Worm (Caenorhabditis elegans) whole organism, midembryonic: Measurements from ENCODE around the gene gst-8.

Experiments used
- T22C8.4 ChIP-seq: fragments of 200-800 bp; sonication (Bioruptor generic); IDR thresholded peaks from 2 replicates; pipeline ENCODE4 v1.3.6; 2022; ENCODE audit warnings: missing genetic modification characterization, missing compliant biosample characterization
- cog-1 ChIP-seq: sonication (generic microtip); optimal IDR thresholded peaks from 2 replicates; lab custom pipeline; 2016; ENCODE audit warnings: missing genetic modification characterization, missing compliant biosample characterization
- flt-1 ChIP-seq: fragments of 200-800 bp; sonication (Bioruptor generic); IDR thresholded peaks from 2 replicates; pipeline ENCODE4 v1.3.6; 2022; ENCODE audit warnings: missing genetic modification characterization, missing compliant biosample characterization
- klf-2 ChIP-seq: fragments of 200-800 bp; sonication (Bioruptor generic); conservative IDR thresholded peaks from 2 replicates; pipeline ENCODE4 v1.3.6; 2022; ENCODE audit warnings: missing genetic modification reagents, missing genetic modification characterization, missing compliant biosample characterization
- med-1 ChIP-seq: sonication (generic microtip); optimal IDR thresholded peaks from 2 replicates; lab custom pipeline; 2017; ENCODE audit warnings: missing genetic modification characterization, mild to moderate bottlenecking, missing compliant biosample characterization, antibody characterized with exemption, missing genetic modification reagents; ENCODE audit not compliant: insufficient read depth
- ref-1 ChIP-seq: fragments of 200-800 bp; sonication (Bioruptor generic); conservative IDR thresholded peaks from 2 replicates; pipeline ENCODE4 v1.3.6; 2022; ENCODE audit warnings: missing genetic modification reagents, missing genetic modification characterization, missing compliant biosample characterization
- tab-1 ChIP-seq: fragments of 200-800 bp; sonication (Bioruptor generic); IDR thresholded peaks from 2 replicates; pipeline ENCODE4 v1.3.6; 2022; ENCODE audit warnings: missing genetic modification characterization, missing compliant biosample characterization
- ztf-23 ChIP-seq: fragments of 200-800 bp; sonication (Bioruptor generic); IDR thresholded peaks from 2 replicates; pipeline ENCODE4 v1.3.6; 2022; ENCODE audit warnings: missing genetic modification reagents, missing genetic modification characterization, missing compliant biosample characterization
- ztf-29 ChIP-seq: fragments of 200-800 bp; sonication (Bioruptor generic); IDR thresholded peaks from 2 replicates; pipeline ENCODE4 v1.3.6; 2022; ENCODE audit warnings: missing genetic modification reagents, missing genetic modification characterization, missing compliant biosample characterization

The gst-8 gene

DNA sequence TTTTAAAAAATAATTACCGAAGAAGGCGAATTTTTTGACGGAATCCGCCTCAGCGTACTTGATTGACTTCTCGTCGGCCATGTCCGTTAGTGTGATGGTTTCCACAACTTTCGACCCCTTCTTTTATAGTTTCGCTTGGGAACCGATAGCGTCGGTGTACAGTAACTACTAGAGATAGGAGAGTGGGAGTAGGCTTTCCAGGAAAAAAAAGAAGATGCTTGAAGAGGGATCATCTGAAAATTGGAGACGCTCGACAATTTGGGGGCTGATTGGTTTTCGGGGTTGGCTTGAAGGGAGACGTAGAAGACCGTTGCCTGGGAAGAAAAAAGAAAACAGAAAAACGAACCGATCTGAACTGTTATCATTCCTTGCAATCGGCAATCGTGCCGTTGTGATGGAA is 12.8 kb upstream of the gst-8 start, which contains the start of gene col-20:
TSS of gene col-20 (minus strand) at position 101 of the 400 bp plus-strand sequence.
- TF ChIP-seq T22C8.4, result no peak

DNA sequence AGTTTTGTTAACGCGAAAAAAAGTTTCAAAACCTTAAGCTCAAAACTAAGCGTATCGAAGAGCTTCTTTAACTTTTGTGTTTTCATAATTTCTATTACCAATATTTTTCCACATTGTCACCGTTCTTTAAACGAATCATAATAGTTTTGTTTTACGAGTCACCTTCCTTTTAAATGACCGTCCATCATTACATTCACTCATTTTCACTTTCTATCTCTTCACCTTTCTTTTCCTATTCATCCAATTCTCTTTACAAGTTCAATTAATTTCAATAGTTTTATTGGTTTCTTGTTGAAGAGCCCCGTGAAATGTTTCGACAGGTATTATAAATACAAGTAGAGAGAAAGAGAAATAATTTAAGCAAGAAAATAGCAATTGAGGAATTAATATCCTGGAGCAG is 11.7 kb upstream of the gst-8 start:
- TF ChIP-seq klf-2 (GFP tag; lab: Robert Waterston, UW) (no peak), ztf-23 (GFP tag; lab: Robert Waterston, UW) (no peak), flt-1 (GFP tag; lab: Robert Waterston, UW) (no peak), ref-1 (GFP tag; lab: Robert Waterston, UW) (no peak), med-1 (no peak), tab-1 (no peak), cog-1 (tag; lab: Kevin White, UChicago) (no peak), ztf-29 (GFP tag; lab: Robert Waterston, UW) (no peak), T22C8.4 (no peak)

DNA sequence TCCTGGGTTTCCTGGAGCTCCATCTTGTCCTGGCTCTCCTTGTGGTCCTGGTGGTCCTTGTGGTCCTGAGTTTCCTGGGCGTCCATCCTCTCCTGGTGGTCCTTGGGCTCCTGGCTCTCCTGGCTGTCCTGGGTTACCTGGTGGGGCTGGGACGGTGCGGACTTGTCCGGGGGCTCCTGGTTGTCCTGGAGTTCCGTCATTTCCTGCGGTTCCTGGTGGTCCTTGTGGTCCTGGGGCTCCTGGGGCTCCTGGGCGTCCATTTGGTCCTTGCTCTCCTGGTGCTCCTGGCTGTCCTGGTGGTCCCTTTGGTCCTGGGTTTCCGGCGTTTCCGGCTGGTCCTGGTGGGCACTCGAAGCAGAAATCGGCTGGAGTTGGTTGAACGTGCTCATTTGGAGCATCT is 11.2 kb upstream of the gst-8 start:
- 0 out of 2 replicates have a peak, but pooled peaks have one; percentile 9 for TF ChIP-seq ref-1 (GFP tag; lab: Robert Waterston, UW)
- TF ChIP-seq tab-1, result 0 out of 2 replicates have a peak, but pooled peaks have one; percentile 60

DNA sequence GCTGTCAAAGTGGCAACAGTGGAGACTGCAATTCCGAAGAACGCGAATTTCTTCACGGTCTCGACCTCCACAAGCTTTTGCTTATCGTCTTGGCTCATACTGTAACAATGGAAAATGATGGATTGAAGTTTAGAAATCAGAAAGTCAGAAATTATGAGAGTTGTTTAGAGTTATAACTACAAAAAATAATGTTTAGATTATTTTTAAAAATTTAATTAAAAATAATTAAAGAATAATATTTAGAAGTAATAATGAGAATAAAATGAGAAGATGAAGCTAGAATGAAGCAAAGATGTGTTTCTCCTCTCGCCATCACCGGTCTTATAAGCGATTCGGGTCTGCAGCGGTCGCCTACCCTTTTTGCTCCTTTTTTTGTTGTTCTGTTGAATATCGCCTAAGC is 10.5 kb upstream of the gst-8 start, which contains the start of gene col-73:
TSS of gene col-73 (minus strand) at position 101 of the 400 bp plus-strand sequence.
- TF ChIP-seq ztf-23 (GFP tag; lab: Robert Waterston, UW) (no peak), klf-2 (GFP tag; lab: Robert Waterston, UW) (no peak), ref-1 (GFP tag; lab: Robert Waterston, UW) (no peak), tab-1 (no peak), ztf-29 (GFP tag; lab: Robert Waterston, UW) (no peak), med-1 (no peak), cog-1 (tag; lab: Kevin White, UChicago) (no peak), flt-1 (GFP tag; lab: Robert Waterston, UW) (no peak), T22C8.4 (no peak)

DNA sequence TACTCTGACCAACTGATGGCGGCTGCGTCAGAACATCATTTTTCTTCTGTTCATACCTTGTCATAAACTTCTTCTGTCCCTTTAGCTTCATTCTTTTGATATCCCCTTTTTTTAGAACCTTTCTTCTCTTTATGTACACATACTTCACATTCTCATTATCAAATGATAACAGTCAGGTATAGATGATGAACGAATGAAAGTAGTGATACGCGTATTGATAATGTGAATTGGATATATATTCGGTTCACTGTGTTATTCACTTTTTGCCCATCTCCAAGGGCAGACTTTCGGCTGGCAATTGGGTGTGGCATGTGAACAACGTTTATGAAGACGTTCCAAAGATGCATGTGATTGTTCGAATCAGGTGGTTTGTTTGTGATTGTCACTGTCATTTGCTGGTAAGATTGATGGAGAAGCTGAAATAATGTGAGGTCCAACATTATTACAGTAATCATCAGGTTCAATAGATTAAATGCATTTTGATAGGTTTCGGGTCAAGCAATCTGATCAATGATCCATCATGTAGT is 9.1 kb upstream of the gst-8 start, which contains the start of gene F11G11.15:
TSS of gene F11G11.15 (plus strand) at position 511 of the 527 bp plus-strand sequence.
- no peak for TF ChIP-seq med-1
- TF ChIP-seq klf-2 (GFP tag; lab: Robert Waterston, UW), result no peak
- TF ChIP-seq ztf-23 (GFP tag; lab: Robert Waterston, UW), result no peak
- TF ChIP-seq ztf-29 (GFP tag; lab: Robert Waterston, UW), result no peak
- TF ChIP-seq cog-1 (tag; lab: Kevin White, UChicago), result no peak
- no peak for TF ChIP-seq flt-1 (GFP tag; lab: Robert Waterston, UW)
- no peak for TF ChIP-seq tab-1
- TF ChIP-seq T22C8.4, result no peak
- TF ChIP-seq ref-1 (GFP tag; lab: Robert Waterston, UW), result no peak

DNA sequence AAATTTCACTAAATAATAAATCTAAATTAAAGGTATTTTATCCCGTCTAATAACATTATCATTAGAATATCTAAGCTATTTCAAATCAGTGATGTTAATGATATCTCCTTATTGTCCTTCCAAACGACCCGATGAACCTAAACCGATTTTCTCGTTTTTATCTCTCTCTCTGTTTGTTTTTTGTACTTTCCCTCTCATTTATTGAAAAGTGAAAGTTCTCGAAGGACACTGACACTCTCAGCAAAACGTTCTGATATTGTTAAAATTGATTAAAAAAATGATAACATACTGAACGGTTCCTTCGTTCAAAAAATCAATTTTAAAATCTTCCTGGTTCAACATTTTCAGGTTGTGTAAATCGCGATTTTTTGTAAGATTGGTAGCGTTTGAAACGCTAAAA is 7.4 kb upstream of the gst-8 start, which contains the start of gene F11G11.13:
TSS of gene F11G11.13 (minus strand) at position 89 of the 400 bp plus-strand sequence.
- TF ChIP-seq flt-1 (GFP tag; lab: Robert Waterston, UW) (no peak), ztf-29 (GFP tag; lab: Robert Waterston, UW) (no peak), T22C8.4 (no peak), med-1 (no peak), cog-1 (tag; lab: Kevin White, UChicago) (no peak), ref-1 (GFP tag; lab: Robert Waterston, UW) (no peak), klf-2 (GFP tag; lab: Robert Waterston, UW) (no peak), ztf-23 (GFP tag; lab: Robert Waterston, UW) (no peak), tab-1 (no peak)

DNA sequence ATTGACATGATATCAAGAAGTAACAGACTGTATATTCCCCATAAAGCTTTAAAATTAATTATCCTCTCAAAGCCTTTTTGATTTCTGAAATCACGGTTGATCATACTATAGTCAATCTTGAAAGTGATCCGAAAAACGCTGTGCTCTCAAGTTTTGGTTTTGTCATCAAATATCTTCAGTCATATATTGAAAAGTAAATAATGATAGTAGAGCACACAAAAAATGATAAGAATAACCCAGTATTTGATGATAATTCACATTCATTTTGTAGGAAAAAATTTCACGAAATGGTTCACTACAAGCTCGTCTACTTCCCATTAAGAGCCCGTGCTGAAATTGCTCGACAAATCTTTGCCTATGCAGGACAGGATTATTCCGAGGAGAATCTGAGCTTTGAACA is 3.9 kb upstream of the gst-8 start, which contains the start of gene gst-6:
TSS of gene gst-6 (plus strand) at position 263 of the 400 bp plus-strand sequence.
- no peak for TF ChIP-seq med-1
- no peak for TF ChIP-seq T22C8.4
- TF ChIP-seq klf-2 (GFP tag; lab: Robert Waterston, UW), result no peak
- TF ChIP-seq tab-1, result no peak

DNA sequence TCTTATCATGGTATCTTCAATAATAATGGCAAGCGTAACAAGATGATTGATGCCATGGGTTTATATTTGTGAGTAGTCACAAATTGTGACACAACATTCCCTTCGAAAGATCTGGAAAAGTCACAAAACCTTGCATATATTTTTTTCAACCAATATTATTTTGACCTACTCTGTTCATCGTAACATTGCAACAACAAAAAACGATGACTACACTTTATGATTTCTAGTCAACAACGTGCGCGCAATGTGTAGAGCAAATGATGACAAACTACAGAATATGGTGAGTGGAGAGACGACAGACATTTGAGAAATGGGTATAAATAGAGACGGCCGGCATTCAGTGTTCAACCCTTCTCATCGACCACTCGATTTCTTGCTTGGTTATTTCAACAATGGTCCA is 1.8 kb upstream of the gst-8 start, which contains the start of gene gst-7:
TSS of gene gst-7 (plus strand) at position 336 of the 400 bp plus-strand sequence.
- TF ChIP-seq klf-2 (GFP tag; lab: Robert Waterston, UW) (no peak), ref-1 (GFP tag; lab: Robert Waterston, UW) (no peak), ztf-29 (GFP tag; lab: Robert Waterston, UW) (no peak), T22C8.4 (no peak), cog-1 (tag; lab: Kevin White, UChicago) (no peak), med-1 (no peak), flt-1 (GFP tag; lab: Robert Waterston, UW) (no peak), tab-1 (no peak), ztf-23 (GFP tag; lab: Robert Waterston, UW) (no peak)

DNA sequence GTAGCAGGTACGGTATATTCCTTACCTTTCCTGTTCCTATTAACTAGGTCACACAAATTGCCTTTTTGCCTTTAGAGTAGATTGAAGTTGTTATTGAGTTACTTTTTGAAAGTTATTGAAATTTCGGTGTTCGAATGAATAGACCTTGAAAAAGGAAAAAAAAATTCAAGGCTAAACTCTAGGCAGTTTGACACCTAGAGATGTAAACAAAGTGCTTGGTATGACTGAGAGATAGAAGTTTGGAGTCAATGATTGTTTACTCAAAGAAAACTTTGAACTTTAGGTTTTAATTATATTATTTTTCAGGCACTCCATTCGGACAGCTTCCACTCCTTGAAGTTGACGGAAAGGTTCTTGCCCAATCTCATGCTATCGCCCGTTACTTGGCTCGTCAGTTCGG is 1.0 kb upstream of the gst-8 start:
- TF ChIP-seq T22C8.4, result no peak
- TF ChIP-seq ztf-29 (GFP tag; lab: Robert Waterston, UW), result no peak
- TF ChIP-seq med-1, result no peak
- no peak for TF ChIP-seq cog-1 (tag; lab: Kevin White, UChicago)
- TF ChIP-seq ref-1 (GFP tag; lab: Robert Waterston, UW), result no peak

DNA sequence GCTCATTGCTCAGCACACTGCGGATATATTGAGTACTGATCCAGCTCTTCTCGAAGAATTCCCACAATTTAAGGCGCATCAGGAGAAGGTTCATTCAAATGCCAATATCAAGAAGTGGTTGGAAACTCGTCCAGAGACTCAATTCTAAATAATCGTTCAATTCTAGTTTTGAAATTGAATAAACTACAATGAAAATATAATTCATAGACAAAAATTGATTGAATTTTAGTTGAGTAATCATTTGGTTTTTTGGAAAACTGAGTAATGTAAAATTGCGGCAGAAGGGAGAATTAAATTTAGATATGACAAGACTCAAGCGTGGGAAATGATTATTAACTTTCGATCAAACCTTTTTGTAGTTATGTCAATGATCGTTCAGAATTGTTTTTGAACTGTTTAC is 891 bp downstream of the gst-8 start:
- TF ChIP-seq klf-2 (GFP tag; lab: Robert Waterston, UW) (no peak), T22C8.4 (no peak), ref-1 (GFP tag; lab: Robert Waterston, UW) (no peak), cog-1 (tag; lab: Kevin White, UChicago) (no peak)

DNA sequence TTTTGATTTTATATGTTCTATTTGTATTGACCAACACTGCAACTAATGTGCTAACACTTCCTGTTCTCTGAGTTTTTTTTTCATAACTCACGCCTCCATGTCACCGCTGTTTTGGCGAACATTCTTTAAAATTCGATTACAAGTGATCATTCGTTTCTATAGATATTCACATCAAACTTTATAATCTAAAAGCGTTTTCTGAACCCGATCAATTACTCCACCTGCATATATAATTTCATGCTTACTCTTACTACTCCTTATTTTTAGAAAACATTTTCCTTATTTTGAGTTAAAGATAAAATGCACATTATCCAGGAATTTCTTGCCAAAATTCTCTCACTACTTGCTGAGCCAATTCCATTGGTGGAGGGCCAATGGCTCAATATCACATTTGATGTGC is 2.5 kb downstream of the gst-8 start, which contains the start of gene R05F9.7:
TSS of gene R05F9.7 (plus strand) at position 301 of the 400 bp plus-strand sequence.
- no peak for TF ChIP-seq tab-1
- no peak for TF ChIP-seq ztf-29 (GFP tag; lab: Robert Waterston, UW)
- TF ChIP-seq med-1, result no peak
- no peak for TF ChIP-seq flt-1 (GFP tag; lab: Robert Waterston, UW)
- no peak for TF ChIP-seq ref-1 (GFP tag; lab: Robert Waterston, UW)
- TF ChIP-seq ztf-23 (GFP tag; lab: Robert Waterston, UW), result no peak
- no peak for TF ChIP-seq T22C8.4
- TF ChIP-seq cog-1 (tag; lab: Kevin White, UChicago), result no peak
- TF ChIP-seq klf-2 (GFP tag; lab: Robert Waterston, UW), result no peak
